Fruit fly (Drosophila melanogaster): Measurements from ENCODE around the gene yellow-k.

- TF ChIP-seq CG17802 (tag; optimal IDR thresholded peaks at IDR 0.05) (no peak), CG7372 (GFP tag; IDR thresholded peaks at IDR 0.05) (no peak), psq (GFP tag; optimal IDR thresholded peaks at IDR 0.05) (no peak), CG6683 (GFP tag; optimal IDR thresholded peaks at IDR 0.05) (no peak), Deaf1 (tag; optimal IDR thresholded peaks at IDR 0.05) (no peak), grau (tag; optimal IDR thresholded peaks at IDR 0.05) (peak; percentile 2), pan (optimal IDR thresholded peaks at IDR 0.05) (no peak), pan (GFP tag; optimal IDR thresholded peaks at IDR 0.05 in 1 of 2, IDR thresholded peaks at IDR 0.05 in 1 of 2) (no peak), CG15601 (tag; optimal IDR thresholded peaks at IDR 0.05) (no peak), ci (GFP tag; IDR thresholded peaks at IDR 0.05) (peak; percentile 30; the same call in 1 of the 3 replicates), disco-r (GFP tag; optimal IDR thresholded peaks at IDR 0.05) (no peak), kay (GFP tag; optimal IDR thresholded peaks at IDR 0.05) (no peak), CG4282 (GFP tag; optimal IDR thresholded peaks at IDR 0.05) (no peak)
These were observed 45.5 kb downstream of the yellow-k start, which contains the start of gene dop for dm6 chr3L:15565829-15566433.

All from whole organism, embryonic.